Worm (Caenorhabditis elegans) whole organism, L3 larva: ENCODE measurements around the gene acl-9.
A peak's percentile ranks its signal among the peaks of the same experiment; 100 is the strongest.

Source experiments
- R02D3.7 ChIP-seq: fragments of 150-350 bp; optimal IDR thresholded peaks from 2 replicates; lab custom pipeline; 2014; ENCODE audit warnings: missing biosample characterization, missing genetic modification characterization
- aly-2 ChIP-seq: fragments of 150-350 bp; optimal IDR thresholded peaks from 2 replicates; lab custom pipeline; 2014; ENCODE audit warnings: missing biosample characterization, missing genetic modification characterization
- ceh-28 ChIP-seq: fragments of 150-350 bp; optimal IDR thresholded peaks from 2 replicates; lab custom pipeline; 2014; ENCODE audit warnings: missing biosample characterization, missing genetic modification reagents, missing genetic modification characterization
- fkh-2 ChIP-seq: fragments of 150-350 bp; optimal IDR thresholded peaks from 2 replicates; lab custom pipeline; 2014; ENCODE audit warnings: missing biosample characterization, missing genetic modification reagents, missing genetic modification characterization
- nhr-11 ChIP-seq: fragments of 150-350 bp; optimal IDR thresholded peaks from 2 replicates; lab custom pipeline; 2014; ENCODE audit warnings: missing biosample characterization, missing genetic modification characterization
- nhr-237 ChIP-seq: fragments of 150-350 bp; optimal IDR thresholded peaks from 2 replicates; lab custom pipeline; 2014; ENCODE audit warnings: missing biosample characterization, missing genetic modification characterization
- nhr-25 ChIP-seq: sonication (generic microtip); optimal IDR thresholded peaks from 2 replicates; lab custom pipeline; 2017; ENCODE audit warnings: missing biosample characterization, missing genetic modification characterization
- sea-2 ChIP-seq: fragments of 150-350 bp; sonication (generic microtip); optimal IDR thresholded peaks from 4 replicates; lab custom pipeline; 2014; ENCODE audit warnings: missing biosample characterization, missing genetic modification reagents, missing genetic modification characterization
- skn-1 ChIP-seq: fragments of 150-350 bp; optimal IDR thresholded peaks from 2 replicates; lab custom pipeline; 2014; ENCODE audit warnings: missing biosample characterization, missing genetic modification characterization
- snpc-4 ChIP-seq: fragments of 150-350 bp; optimal IDR thresholded peaks from 2 replicates; lab custom pipeline; 2014; ENCODE audit warnings: missing biosample characterization, missing genetic modification characterization
- zag-1 ChIP-seq: fragments of 150-350 bp; optimal IDR thresholded peaks from 2 replicates; lab custom pipeline; 2014; ENCODE audit warnings: missing biosample characterization, missing genetic modification characterization

ce11 chrV:6476026-6476425, 23.0 kb downstream of the acl-9 start:
- TF ChIP-seq R02D3.7 (no peak), nhr-11 (tag; lab: Kevin White, UChicago) (no peak), ceh-28 (tag; lab: Kevin White, UChicago) (no peak), nhr-25 (tag; lab: Kevin White, UChicago) (no peak), aly-2 (tag; lab: Kevin White, UChicago) (no peak), skn-1 (tag; lab: Kevin White, UChicago) (peak; percentile 39), zag-1 (no peak), nhr-237 (tag; lab: Kevin White, UChicago) (no peak), fkh-2 (tag; lab: Kevin White, UChicago) (no peak), snpc-4 (tag; lab: Kevin White, UChicago) (no peak), sea-2 (GFP tag; lab: Kevin White, UChicago) (no peak)
